Fruit fly (Drosophila melanogaster): ENCODE data around the gene CG2116.
A peak's percentile ranks its signal among the peaks of the same experiment; 100 is the strongest.

CG2116 gene

dm6 chrX:8145501-8146157 is 16.0 kb downstream of the CG2116 start, which contains the start of the genes alpha-PheRS and CG2129 (continued):
- no peak for TF ChIP-seq CG3838 (GFP tag; optimal IDR thresholded peaks at IDR 0.05)
- TF ChIP-seq CG15011 (GFP tag; optimal IDR thresholded peaks at IDR 0.05): no peak
- no peak for TF ChIP-seq oc (tag; optimal IDR thresholded peaks at IDR 0.05)
- no peak for TF ChIP-seq Nf-YB (GFP tag; optimal IDR thresholded peaks at IDR 0.05)
- no peak for TF ChIP-seq CG12219 (GFP tag; optimal IDR thresholded peaks at IDR 0.05)
- peak; percentile 96 for TF ChIP-seq CG15514 (GFP tag; optimal IDR thresholded peaks at IDR 0.05)
- TF ChIP-seq YL-1 (GFP tag; optimal IDR thresholded peaks at IDR 0.05): peak; percentile 64
- TF ChIP-seq NfI (GFP tag; optimal IDR thresholded peaks at IDR 0.05): peak; percentile 18
- TF ChIP-seq CG12391 (tag; optimal IDR thresholded peaks at IDR 0.05): peak; percentile 62
- no peak for TF ChIP-seq CG16815 (GFP tag; optimal IDR thresholded peaks at IDR 0.05)
- TF ChIP-seq Drgx (GFP tag; IDR thresholded peaks at IDR 0.05): no peak
- no peak for TF ChIP-seq Abd-B (GFP tag; optimal IDR thresholded peaks at IDR 0.05)
- no peak for TF ChIP-seq pum (GFP tag; optimal IDR thresholded peaks at IDR 0.05)
- TF ChIP-seq ERR (GFP tag; optimal IDR thresholded peaks at IDR 0.05): no peak
- no peak for TF ChIP-seq mirr (GFP tag; optimal IDR thresholded peaks at IDR 0.05)
- TF ChIP-seq CG1602 (GFP tag; optimal IDR thresholded peaks at IDR 0.05): no peak
- TF ChIP-seq Hmx (GFP tag; optimal IDR thresholded peaks at IDR 0.05): no peak
- TF ChIP-seq CG10267 (tag; optimal IDR thresholded peaks at IDR 0.05): peak; percentile 51
- peak; percentile 32; the same call in 1 of the 3 replicates for TF ChIP-seq CG34224 (GFP tag; IDR thresholded peaks at IDR 0.05; ENCODE audit: partially characterized antibody)
- no peak for TF ChIP-seq CG18764 (GFP tag; optimal IDR thresholded peaks at IDR 0.05)
- no peak for TF ChIP-seq mam (GFP tag; optimal IDR thresholded peaks at IDR 0.05)
- TF ChIP-seq Six4 (GFP tag; optimal IDR thresholded peaks at IDR 0.05): no peak
- TF ChIP-seq CG2116 (GFP tag; optimal IDR thresholded peaks at IDR 0.05): peak; percentile 60
- TF ChIP-seq jing (GFP tag; optimal IDR thresholded peaks at IDR 0.05): no peak
- TF ChIP-seq ci (GFP tag; IDR thresholded peaks at IDR 0.05): no peak
- TF ChIP-seq CG8089 (GFP tag; optimal IDR thresholded peaks at IDR 0.05): no peak
- no peak for TF ChIP-seq CG8281 (tag; optimal IDR thresholded peaks at IDR 0.05)
- no peak for TF ChIP-seq Rx (GFP tag; IDR thresholded peaks at IDR 0.05)
- TF ChIP-seq CG32532 (GFP tag; IDR thresholded peaks at IDR 0.05): peak; percentile 29; the same call in 1 of the 2 replicates
- TF ChIP-seq sd (tag; optimal IDR thresholded peaks at IDR 0.05): no peak
- no peak for TF ChIP-seq CG6689 (GFP tag; IDR thresholded peaks at IDR 0.05)
- TF ChIP-seq az2 (GFP tag; optimal IDR thresholded peaks at IDR 0.05): no peak
- no peak for TF ChIP-seq scrt (GFP tag; optimal IDR thresholded peaks at IDR 0.05)
- TF ChIP-seq CG17186 (GFP tag; optimal IDR thresholded peaks at IDR 0.05): peak; percentile 38
- no peak for TF ChIP-seq btn (GFP tag; optimal IDR thresholded peaks at IDR 0.05)
- peak; percentile 18 for TF ChIP-seq Xbp1 (GFP tag; optimal IDR thresholded peaks at IDR 0.05)
- no peak for TF ChIP-seq odd (GFP tag; optimal IDR thresholded peaks at IDR 0.05)
- TF ChIP-seq ind (GFP tag; optimal IDR thresholded peaks at IDR 0.05): no peak
- TF ChIP-seq lbe (GFP tag; optimal IDR thresholded peaks at IDR 0.05): peak; percentile 4
- no peak for TF ChIP-seq stc (GFP tag; IDR thresholded peaks at IDR 0.05)
- no peak for TF ChIP-seq CG17385 (GFP tag; optimal IDR thresholded peaks at IDR 0.05)
- TF ChIP-seq CG4820 (GFP tag; optimal IDR thresholded peaks at IDR 0.05): no peak
- TF ChIP-seq CG6272 (GFP tag; IDR thresholded peaks at IDR 0.05): no peak
- TF ChIP-seq CG1024 (GFP tag; IDR thresholded peaks at IDR 0.05): no peak
- TF ChIP-seq hth (optimal IDR thresholded peaks at IDR 0.05): no peak
- TF ChIP-seq CG4404 (GFP tag; IDR thresholded peaks at IDR 0.05): no peak
- no peak for TF ChIP-seq esg (GFP tag; conservative IDR thresholded peaks at IDR 0.05)
- TF ChIP-seq CG13287 (GFP tag; IDR thresholded peaks at IDR 0.05; ENCODE audit: partially characterized antibody): peak; percentile 53; the same call in 1 of the 2 replicates
- TF ChIP-seq vvl (GFP tag; IDR thresholded peaks at IDR 0.05): no peak
- no peak for TF ChIP-seq CG33213 (GFP tag; optimal IDR thresholded peaks at IDR 0.05)
- TF ChIP-seq CG8359 (GFP tag; optimal IDR thresholded peaks at IDR 0.05; ENCODE audit: borderline replicate concordance): no peak
